Fruit fly (Drosophila melanogaster): ENCODE measurements around the gene cyc.

- TF ChIP-seq CTCF (optimal IDR thresholded peaks at IDR 0.05) = no peak
- TF ChIP-seq CG8478 (optimal IDR thresholded peaks at IDR 0.05) = no peak
Measured at dm6 chr3L:19790929-19791687, 24.6 kb downstream of the cyc start.

Data from S2 (cell line).